Comparison of ENCODE assay signal across 2 worm cellular contexts in the genomic region with DNA sequence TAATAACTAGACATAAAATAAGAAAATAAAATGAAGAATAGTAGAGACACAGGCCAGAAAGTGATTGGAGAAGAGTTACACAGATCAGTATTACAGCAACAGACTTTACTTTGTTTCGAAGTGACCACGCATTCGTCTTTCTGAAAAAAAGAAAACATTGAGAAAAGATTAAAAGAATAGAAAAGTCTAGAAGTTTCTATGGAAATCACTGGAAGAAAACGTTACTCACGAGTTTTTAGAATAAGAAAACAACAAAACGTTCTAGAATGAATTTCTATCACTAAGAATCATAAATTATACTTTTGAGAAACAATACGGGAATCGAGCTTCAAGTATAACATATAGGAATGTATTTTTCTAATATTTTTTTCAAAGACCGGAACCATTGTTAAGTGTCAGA.
TF ChIP-seq lines count a peak whose summit lies in the region.

No protein-coding gene starts in this region.

TF ChIP-seq in whole organism, L4 larva, 104 proteins besides CTCF, POLR2A, EP300 and RAD21:
- TF ChIP-seq ctbp-1 (GFP tag; IDR thresholded peaks at IDR 0.05; lab: Robert Waterston, UW) (no peak), mdt-29 (GFP tag; IDR thresholded peaks at IDR 0.05; lab: Robert Waterston, UW) (peak; percentile 91)

TF ChIP-seq in whole organism, young adult, 124 proteins besides CTCF, POLR2A, EP300 and RAD21:
- TF ChIP-seq K11D2.4 (GFP tag; IDR thresholded peaks at IDR 0.05; lab: Robert Waterston, UW) (no peak), ztf-26 (tag; optimal IDR thresholded peaks at IDR 0.05; lab: Kevin White, UChicago) (peak; percentile 5), K12H6.12 (tag; optimal IDR thresholded peaks at IDR 0.05; lab: Kevin White, UChicago) (no peak)
TF ChIP-seq in whole organism, young adult: peak in this region for 1.
